Fruit fly (Drosophila melanogaster) whole organism, embryonic: ENCODE results near the gene CG5043.

Experiments used
- Aef1 ChIP-seq: fragments of 200-800 bp; sonication (Bioruptor generic); IDR thresholded peaks from 3 replicates; pipeline ENCODE4 v1.3.6; 2022; ENCODE audit warnings: missing biosample characterization, missing genetic modification characterization
- Antp ChIP-seq: fragments of 200-800 bp; sonication (Bioruptor generic); optimal IDR thresholded peaks from 3 replicates; lab custom pipeline; 2016; ENCODE audit warnings: missing biosample characterization, missing genetic modification characterization
- CG12769 ChIP-seq: fragments of 200-800 bp; sonication (Bioruptor generic); optimal IDR thresholded peaks from 2 replicates; lab custom pipeline; 2019; ENCODE audit warnings: missing biosample characterization, mild to moderate bottlenecking, missing genetic modification characterization, moderate library complexity
- CG13624 ChIP-seq: fragments of 200-800 bp; sonication (Bioruptor generic); optimal IDR thresholded peaks from 2 replicates; lab custom pipeline; 2016; ENCODE audit warnings: missing biosample characterization, missing genetic modification characterization
- CG14710 ChIP-seq: fragments of 200-800 bp; sonication (Bioruptor generic); optimal IDR thresholded peaks from 3 replicates; lab custom pipeline; 2019; ENCODE audit warnings: missing biosample characterization, mild to moderate bottlenecking, missing genetic modification characterization, moderate library complexity
- CG15601 ChIP-seq: fragments of 200-800 bp; sonication (Bioruptor generic); optimal IDR thresholded peaks from 3 replicates; lab custom pipeline; 2019; ENCODE audit warnings: missing biosample characterization, mild to moderate bottlenecking, missing genetic modification characterization, moderate library complexity
- CG16813 ChIP-seq: fragments of 200-800 bp; sonication (Bioruptor generic); IDR thresholded peaks from 3 replicates; pipeline ENCODE4 v1.3.6; 2022; ENCODE audit warnings: missing biosample characterization, missing genetic modification characterization; ENCODE audit not compliant: partially characterized antibody
- CG2116 ChIP-seq: fragments of 200-800 bp; sonication (Bioruptor generic); optimal IDR thresholded peaks from 3 replicates; lab custom pipeline; 2018; ENCODE audit warnings: missing biosample characterization, mild to moderate bottlenecking, missing genetic modification characterization
- CG30403 ChIP-seq: fragments of 200-800 bp; sonication (Bioruptor generic); optimal IDR thresholded peaks from 3 replicates; lab custom pipeline; 2016; ENCODE audit warnings: missing biosample characterization, missing genetic modification characterization
- CG34422 ChIP-seq: fragments of 200-800 bp; sonication (Bioruptor generic); IDR thresholded peaks from 3 replicates; pipeline ENCODE4 v1.3.6; 2022; ENCODE audit warnings: missing biosample characterization, missing genetic modification characterization
- CG3847 ChIP-seq: fragments of 200-800 bp; sonication (Bioruptor generic); IDR thresholded peaks from 2 replicates; pipeline ENCODE4 v1.3.6; 2022; ENCODE audit warnings: missing biosample characterization, missing genetic modification characterization
- CG3995 ChIP-seq: fragments of 200-800 bp; sonication (Bioruptor generic); optimal IDR thresholded peaks from 3 replicates; lab custom pipeline; 2016; ENCODE audit warnings: missing biosample characterization, missing genetic modification characterization
- CG42726 ChIP-seq: fragments of 200-800 bp; sonication (Bioruptor generic); IDR thresholded peaks from 2 replicates; pipeline ENCODE4 v1.3.6; 2022; ENCODE audit warnings: missing biosample characterization, missing genetic modification characterization; ENCODE audit not compliant: partially characterized antibody
- CG4328 ChIP-seq: fragments of 200-800 bp; sonication (Bioruptor generic); optimal IDR thresholded peaks from 3 replicates; lab custom pipeline; 2017; ENCODE audit warnings: missing biosample characterization, missing genetic modification reagents, missing genetic modification characterization
- CG5180 ChIP-seq: fragments of 200-800 bp; sonication (Bioruptor generic); optimal IDR thresholded peaks from 3 replicates; lab custom pipeline; 2017; ENCODE audit warnings: missing biosample characterization, missing genetic modification characterization, mild to moderate bottlenecking, moderate library complexity, missing genetic modification reagents
- CG7963 ChIP-seq: fragments of 200-800 bp; sonication (Bioruptor generic); IDR thresholded peaks from 3 replicates; pipeline ENCODE4 v1.3.6; 2022; ENCODE audit warnings: missing biosample characterization, missing genetic modification characterization; ENCODE audit not compliant: partially characterized antibody
- CG8765 ChIP-seq: fragments of 200-800 bp; sonication (Bioruptor generic); IDR thresholded peaks from 2 replicates; pipeline ENCODE4 v1.3.6; 2022; ENCODE audit warnings: missing biosample characterization, missing genetic modification characterization
- CG9797 ChIP-seq: fragments of 200-800 bp; sonication (Bioruptor generic); optimal IDR thresholded peaks from 3 replicates; lab custom pipeline; 2018; ENCODE audit warnings: missing biosample characterization, mild to moderate bottlenecking, missing genetic modification characterization
- CoRest ChIP-seq: fragments of 200-800 bp; sonication (Bioruptor generic); optimal IDR thresholded peaks from 3 replicates; lab custom pipeline; 2018; ENCODE audit warnings: missing biosample characterization, mild to moderate bottlenecking, missing genetic modification characterization, moderate library complexity
- Dek ChIP-seq: fragments of 200-800 bp; sonication (Bioruptor generic); optimal IDR thresholded peaks from 3 replicates; lab custom pipeline; 2019; ENCODE audit warnings: missing biosample characterization, mild to moderate bottlenecking, missing genetic modification characterization, moderate library complexity
- Dll ChIP-seq: fragments of 200-800 bp; sonication (Bioruptor generic); IDR thresholded peaks from 4 replicates; pipeline ENCODE4 v1.3.6; 2022; ENCODE audit warnings: missing biosample characterization, missing genetic modification characterization; ENCODE audit not compliant: partially characterized antibody
- E2f2 ChIP-seq: fragments of 200-800 bp; sonication (Bioruptor generic); IDR thresholded peaks from 2 replicates; pipeline ENCODE4 v1.3.6; 2022; ENCODE audit warnings: missing biosample characterization, missing genetic modification characterization
- ERR ChIP-seq: fragments of 200-800 bp; sonication (Bioruptor generic); optimal IDR thresholded peaks from 2 replicates; lab custom pipeline; 2016; ENCODE audit warnings: missing biosample characterization, missing genetic modification characterization
- Elba2 ChIP-seq: fragments of 200-800 bp; sonication (Bioruptor generic); optimal IDR thresholded peaks from 3 replicates; lab custom pipeline; 2016; ENCODE audit warnings: missing biosample characterization, missing genetic modification characterization
- Ets97D ChIP-seq: fragments of 200-800 bp; sonication (Bioruptor generic); optimal IDR thresholded peaks from 3 replicates; lab custom pipeline; 2016; ENCODE audit warnings: missing biosample characterization, missing genetic modification characterization
- Gug ChIP-seq: fragments of 200-800 bp; sonication (Bioruptor generic); IDR thresholded peaks from 4 replicates; pipeline ENCODE4 v1.3.6; 2022; ENCODE audit warnings: missing biosample characterization, missing genetic modification characterization
- HLH54F ChIP-seq: fragments of 200-800 bp; sonication (Bioruptor generic); optimal IDR thresholded peaks from 3 replicates; lab custom pipeline; 2016; ENCODE audit warnings: missing biosample characterization, missing genetic modification characterization
- HmgZ ChIP-seq: fragments of 200-800 bp; sonication (Bioruptor generic); optimal IDR thresholded peaks from 2 replicates; lab custom pipeline; 2018; ENCODE audit warnings: missing biosample characterization, mild to moderate bottlenecking, missing genetic modification characterization
- Hmr ChIP-seq: fragments of 200-800 bp; sonication (Bioruptor generic); optimal IDR thresholded peaks from 3 replicates; lab custom pipeline; 2017; ENCODE audit warnings: mild to moderate bottlenecking, missing biosample characterization, missing genetic modification reagents, missing genetic modification characterization
- Med ChIP-seq: fragments of 200-800 bp; sonication (Bioruptor generic); peaks from one replicate; lab custom pipeline; 2016; ENCODE audit warnings: missing biosample characterization, missing genetic modification characterization, mild to moderate bottlenecking, inconsistent platforms, moderate library complexity
- Scr ChIP-seq: fragments of 200-800 bp; sonication (Bioruptor generic); IDR thresholded peaks from 2 replicates; pipeline ENCODE4 v1.3.6; 2022; ENCODE audit warnings: missing biosample characterization, missing genetic modification characterization; ENCODE audit not compliant: partially characterized antibody
- Side ChIP-seq: fragments of 200-800 bp; sonication (Bioruptor generic); optimal IDR thresholded peaks from 2 replicates; lab custom pipeline; 2016; ENCODE audit warnings: missing biosample characterization, missing genetic modification characterization
- Xbp1 ChIP-seq: fragments of 200-800 bp; sonication (Bioruptor generic); optimal IDR thresholded peaks from 3 replicates; lab custom pipeline; 2016; ENCODE audit warnings: missing biosample characterization, mild to moderate bottlenecking, missing genetic modification characterization
- crol ChIP-seq: fragments of 200-800 bp; sonication (Bioruptor generic); IDR thresholded peaks from 2 replicates; pipeline ENCODE4 v1.3.6; 2022; ENCODE audit warnings: missing biosample characterization, missing genetic modification characterization
- dysf ChIP-seq: fragments of 200-800 bp; sonication (Bioruptor generic); IDR thresholded peaks from 3 replicates; pipeline ENCODE4 v1.3.6; 2022; ENCODE audit warnings: missing biosample characterization, missing genetic modification characterization
- en ChIP-seq: fragments of 200-800 bp; sonication (Bioruptor generic); optimal IDR thresholded peaks from 2 replicates; lab custom pipeline; 2016; ENCODE audit warnings: missing biosample characterization, missing genetic modification characterization
- hbn ChIP-seq: fragments of 200-800 bp; sonication (Bioruptor generic); IDR thresholded peaks from 2 replicates; pipeline ENCODE4 v1.3.6; 2022; ENCODE audit warnings: missing biosample characterization, missing genetic modification characterization; ENCODE audit not compliant: partially characterized antibody
- ind ChIP-seq: fragments of 200-800 bp; sonication (Bioruptor generic); optimal IDR thresholded peaks from 3 replicates; lab custom pipeline; 2016; ENCODE audit warnings: missing biosample characterization, missing genetic modification characterization
- kah ChIP-seq: fragments of 200-800 bp; sonication (Bioruptor generic); optimal IDR thresholded peaks from 2 replicates; lab custom pipeline; 2018; ENCODE audit warnings: missing biosample characterization, mild to moderate bottlenecking, missing genetic modification characterization
- ken ChIP-seq: fragments of 200-800 bp; sonication (Bioruptor generic); IDR thresholded peaks from 3 replicates; pipeline ENCODE4 v1.3.6; 2022; ENCODE audit warnings: missing biosample characterization, missing genetic modification characterization
- lilli ChIP-seq: fragments of 200-800 bp; sonication (Bioruptor generic); optimal IDR thresholded peaks from 3 replicates; lab custom pipeline; 2016; ENCODE audit warnings: missing biosample characterization, missing genetic modification characterization
- nerfin-2 ChIP-seq: fragments of 200-800 bp; sonication (Bioruptor generic); IDR thresholded peaks from 2 replicates; pipeline ENCODE4 v1.3.6; 2022; ENCODE audit warnings: missing biosample characterization, missing genetic modification characterization; ENCODE audit not compliant: partially characterized antibody
- pb ChIP-seq: fragments of 200-800 bp; sonication (Bioruptor generic); optimal IDR thresholded peaks from 3 replicates; lab custom pipeline; 2016; ENCODE audit warnings: missing biosample characterization, missing genetic modification characterization
- row ChIP-seq: fragments of 200-800 bp; sonication (Bioruptor generic); IDR thresholded peaks from 3 replicates; pipeline ENCODE4 v1.3.6; 2022; ENCODE audit warnings: missing biosample characterization, missing genetic modification characterization
- sens ChIP-seq: fragments of 200-800 bp; sonication (Bioruptor generic); peaks from one replicate; lab custom pipeline; 2016; ENCODE audit warnings: missing biosample characterization, missing genetic modification characterization
- tna ChIP-seq: fragments of 200-800 bp; sonication (Bioruptor generic); IDR thresholded peaks from 2 replicates; pipeline ENCODE4 v1.3.6; 2022; ENCODE audit warnings: missing biosample characterization, missing genetic modification characterization; ENCODE audit not compliant: partially characterized antibody
- unc-4 ChIP-seq: fragments of 200-800 bp; sonication (Bioruptor generic); IDR thresholded peaks from 2 replicates; pipeline ENCODE4 v1.3.6; 2022; ENCODE audit warnings: missing biosample characterization, missing genetic modification characterization; ENCODE audit not compliant: partially characterized antibody
- zfh2 ChIP-seq: fragments of 200-800 bp; sonication (Bioruptor generic); optimal IDR thresholded peaks from 2 replicates; lab custom pipeline; 2016; ENCODE audit warnings: missing biosample characterization, missing genetic modification characterization

CG5043 gene

dm6 chr2L:17384331-17385220 lies 49.1 kb upstream of the CG5043 start, which contains the start of gene CLIP-190 (continued):
- TF ChIP-seq pb (GFP tag; lab: Kevin White, UChicago) = no peak
- TF ChIP-seq row (GFP tag; lab: Robert Waterston, UW) = peak; percentile 87
- TF ChIP-seq Xbp1 (GFP tag; lab: Kevin White, UChicago) = peak; percentile 30
- no peak for TF ChIP-seq CG5180 (GFP tag; lab: Kevin White, UChicago)
- 0 out of 3 replicates have a peak, but pooled peaks have one; percentile 9 for TF ChIP-seq dysf (GFP tag; lab: Robert Waterston, UW)
- TF ChIP-seq Hmr (GFP tag; lab: Kevin White, UChicago) = peak; percentile 10
- TF ChIP-seq lilli = peak; percentile 35
- TF ChIP-seq ind = peak; percentile 15
- no peak for TF ChIP-seq CG15601
- peak; percentile 44; the same call in 1 of the 4 replicates for TF ChIP-seq Gug (GFP tag; lab: Robert Waterston, UW)
- peak; percentile 70; the same call in 2 of the 3 replicates for TF ChIP-seq CG34422 (GFP tag; lab: Robert Waterston, UW)
- TF ChIP-seq Ets97D (GFP tag; lab: Kevin White, UChicago) = peak; percentile 27
- TF ChIP-seq kah (GFP tag; lab: Kevin White, UChicago) = no peak
- TF ChIP-seq CG16813 (GFP tag; lab: Robert Waterston, UW) = peak; percentile 65
- TF ChIP-seq nerfin-2 = peak; percentile 28
- peak; percentile 63 for TF ChIP-seq sens
- TF ChIP-seq Dll (GFP tag; lab: Robert Waterston, UW) = peak; percentile 64; the same call in 2 of the 4 replicates
- 0 out of 3 replicates have a peak, but pooled peaks have one; percentile 24 for TF ChIP-seq ken (GFP tag; lab: Robert Waterston, UW)
- peak; percentile 81 for TF ChIP-seq crol (GFP tag; lab: Robert Waterston, UW)
- TF ChIP-seq CG3847 (GFP tag; lab: Robert Waterston, UW) = peak; percentile 13; the same call in 1 of the 2 replicates
- TF ChIP-seq CG4328 = no peak
- TF ChIP-seq Elba2 (GFP tag; lab: Kevin White, UChicago) = peak; percentile 78
- peak; percentile 90 for TF ChIP-seq CG2116 (GFP tag; lab: Kevin White, UChicago)
- TF ChIP-seq en (GFP tag; lab: Kevin White, UChicago) = no peak
- TF ChIP-seq zfh2 (GFP tag; lab: Kevin White, UChicago) = peak; percentile 4
- peak; percentile 39 for TF ChIP-seq Antp
- TF ChIP-seq Side (GFP tag; lab: Kevin White, UChicago) = no peak
- peak; percentile 16 for TF ChIP-seq CG3995 (GFP tag; lab: Kevin White, UChicago)
- TF ChIP-seq hbn (GFP tag; lab: Robert Waterston, UW) = peak; percentile 44; the same call in 1 of the 2 replicates
- TF ChIP-seq E2f2 = peak; percentile 1
- peak; percentile 74; the same call in 1 of the 2 replicates for TF ChIP-seq CG42726 (GFP tag; lab: Robert Waterston, UW)
- peak; percentile 12 for TF ChIP-seq CG12769 (tag; lab: Kevin White, UChicago)
- TF ChIP-seq Scr (GFP tag; lab: Robert Waterston, UW) = peak; percentile 65
- TF ChIP-seq ERR (GFP tag; lab: Kevin White, UChicago) = no peak
- peak; percentile 12 for TF ChIP-seq tna
- TF ChIP-seq HLH54F (GFP tag; lab: Kevin White, UChicago) = peak; percentile 6
- TF ChIP-seq HmgZ (tag; lab: Kevin White, UChicago) = peak; percentile 7
- peak; percentile 89 for TF ChIP-seq Aef1 (GFP tag; lab: Robert Waterston, UW)
- TF ChIP-seq CG14710 (tag; lab: Kevin White, UChicago) = peak; percentile 17
- peak; percentile 27 for TF ChIP-seq CG30403 (GFP tag; lab: Kevin White, UChicago)
- TF ChIP-seq CG7963 (GFP tag; lab: Robert Waterston, UW) = peak; percentile 72; the same call in 2 of the 3 replicates
- TF ChIP-seq Med = peak; percentile 78
- peak; percentile 52 for TF ChIP-seq CG9797 (GFP tag; lab: Kevin White, UChicago)
- no peak for TF ChIP-seq Dek
- no peak for TF ChIP-seq CG8765 (GFP tag; lab: Robert Waterston, UW)
- TF ChIP-seq CG13624 = peak; percentile 30
- peak; percentile 26 for TF ChIP-seq CoRest (tag; lab: Kevin White, UChicago)
- peak; percentile 64 for TF ChIP-seq unc-4 (GFP tag; lab: Robert Waterston, UW)
